Fruit fly (Drosophila melanogaster) whole organism, embryonic: ENCODE measurements around the gene bor.
A peak's percentile ranks its signal among the peaks of the same experiment; 100 is the strongest.

Experiments used
- Antp ChIP-seq: fragments of 200-800 bp; sonication (Bioruptor generic); optimal IDR thresholded peaks from 3 replicates; lab custom pipeline; 2016; ENCODE audit warnings: missing biosample characterization, missing genetic modification characterization
- CG11247 ChIP-seq: fragments of 200-800 bp; sonication (Bioruptor generic); IDR thresholded peaks from 2 replicates; pipeline ENCODE4 v1.3.6; 2022; ENCODE audit warnings: missing biosample characterization, missing genetic modification characterization
- CG13624 ChIP-seq: fragments of 200-800 bp; sonication (Bioruptor generic); optimal IDR thresholded peaks from 2 replicates; lab custom pipeline; 2016; ENCODE audit warnings: missing biosample characterization, missing genetic modification characterization
- CG15479 ChIP-seq: fragments of 200-800 bp; sonication (Bioruptor generic); optimal IDR thresholded peaks from 3 replicates; lab custom pipeline; 2019; ENCODE audit warnings: missing biosample characterization, mild to moderate bottlenecking, missing genetic modification characterization, moderate library complexity
- CG15601 ChIP-seq: fragments of 200-800 bp; sonication (Bioruptor generic); optimal IDR thresholded peaks from 3 replicates; lab custom pipeline; 2019; ENCODE audit warnings: missing biosample characterization, mild to moderate bottlenecking, missing genetic modification characterization, moderate library complexity
- CG1602 ChIP-seq: fragments of 200-800 bp; sonication (Bioruptor generic); optimal IDR thresholded peaks from 3 replicates; lab custom pipeline; 2016; ENCODE audit warnings: missing biosample characterization, missing genetic modification characterization
- CG2129 ChIP-seq: fragments of 200-800 bp; sonication (Bioruptor generic); IDR thresholded peaks from 2 replicates; pipeline ENCODE4 v1.3.6; 2022; ENCODE audit warnings: missing biosample characterization, missing genetic modification characterization; ENCODE audit not compliant: partially characterized antibody
- CG2875 ChIP-seq: fragments of 200-800 bp; sonication (Bioruptor generic); optimal IDR thresholded peaks from 2 replicates; lab custom pipeline; 2017; ENCODE audit warnings: missing biosample characterization, mild to moderate bottlenecking, missing genetic modification characterization, missing genetic modification reagents
- CG33557 ChIP-seq: fragments of 200-800 bp; sonication (Bioruptor generic); optimal IDR thresholded peaks from 2 replicates; lab custom pipeline; 2019; ENCODE audit warnings: missing biosample characterization, mild to moderate bottlenecking, missing genetic modification characterization, moderate library complexity
- CG3726 ChIP-seq: fragments of 200-800 bp; sonication (Bioruptor generic); IDR thresholded peaks from 3 replicates; pipeline ENCODE4, ENCODE4 v1.3.6; 2022; ENCODE audit warnings: missing biosample characterization, missing genetic modification characterization
- CG4404 ChIP-seq: fragments of 200-800 bp; sonication (Bioruptor generic); IDR thresholded peaks from 2 replicates; pipeline ENCODE4 v1.3.6; 2022; ENCODE audit warnings: missing biosample characterization, missing genetic modification characterization
- CG4820 ChIP-seq: fragments of 200-800 bp; sonication (Bioruptor generic); optimal IDR thresholded peaks from 3 replicates; lab custom pipeline; 2016; ENCODE audit warnings: missing biosample characterization, missing genetic modification characterization
- CG5245 ChIP-seq: fragments of 200-800 bp; sonication (Bioruptor generic); optimal IDR thresholded peaks from 3 replicates; lab custom pipeline; 2016; ENCODE audit warnings: missing biosample characterization, missing genetic modification characterization
- CG6175 ChIP-seq: fragments of 200-800 bp; sonication (Bioruptor generic); IDR thresholded peaks from 3 replicates; pipeline ENCODE4 v1.3.6; 2022; ENCODE audit warnings: missing biosample characterization, missing genetic modification characterization
- CG6683 ChIP-seq: fragments of 200-800 bp; sonication (Bioruptor generic); optimal IDR thresholded peaks from 2 replicates; lab custom pipeline; 2017; ENCODE audit warnings: missing biosample characterization, mild to moderate bottlenecking, missing genetic modification characterization, missing genetic modification reagents
- CG7556 ChIP-seq: fragments of 200-800 bp; sonication (Bioruptor generic); optimal IDR thresholded peaks from 2 replicates; lab custom pipeline; 2017; ENCODE audit warnings: missing biosample characterization, mild to moderate bottlenecking, missing genetic modification characterization
- CG7963 ChIP-seq: fragments of 200-800 bp; sonication (Bioruptor generic); IDR thresholded peaks from 3 replicates; pipeline ENCODE4 v1.3.6; 2022; ENCODE audit warnings: missing biosample characterization, missing genetic modification characterization; ENCODE audit not compliant: partially characterized antibody
- CG8765 ChIP-seq: fragments of 200-800 bp; sonication (Bioruptor generic); IDR thresholded peaks from 2 replicates; pipeline ENCODE4 v1.3.6; 2022; ENCODE audit warnings: missing biosample characterization, missing genetic modification characterization
- CrebB ChIP-seq: fragments of 200-800 bp; sonication (Bioruptor generic); optimal IDR thresholded peaks from 3 replicates; lab custom pipeline; 2018; ENCODE audit warnings: missing biosample characterization, mild to moderate bottlenecking, missing genetic modification characterization
- D ChIP-seq, 2 experiments: fragments of 200-800 bp in 1 of 2; fragments of >200 bp in 1 of 2; sonication (Bioruptor generic) in 1 of 2; optimal IDR thresholded peaks; 2 replicates in 1 of 2; 3 replicates in 1 of 2; lab custom pipeline; 2017; ENCODE audit warnings: mild to moderate bottlenecking in 1 of 2, missing biosample characterization in 1 of 2, missing genetic modification characterization in 1 of 2, missing genetic modification reagents in 1 of 2
- Deaf1 ChIP-seq: fragments of 200-800 bp; optimal IDR thresholded peaks from 3 replicates; lab custom pipeline; 2019; ENCODE audit warnings: missing biosample characterization, mild to moderate bottlenecking, missing genetic modification characterization, moderate library complexity
- Doc2 ChIP-seq: fragments of 200-800 bp; sonication (Bioruptor generic); IDR thresholded peaks from 2 replicates; pipeline ENCODE4 v1.3.6; 2022; ENCODE audit warnings: missing biosample characterization, missing genetic modification characterization
- H15 ChIP-seq: fragments of 200-800 bp; sonication (Bioruptor generic); IDR thresholded peaks from 3 replicates; pipeline ENCODE4 v1.3.6; 2022; ENCODE audit warnings: missing biosample characterization, missing genetic modification characterization
- Hand ChIP-seq: fragments of 200-800 bp; sonication (Bioruptor generic); optimal IDR thresholded peaks from 2 replicates; lab custom pipeline; 2017; ENCODE audit warnings: mild to moderate bottlenecking, missing biosample characterization, missing genetic modification reagents, missing genetic modification characterization
- Oli ChIP-seq: fragments of 200-800 bp; sonication (Bioruptor generic); optimal IDR thresholded peaks from 2 replicates; lab custom pipeline; 2018; ENCODE audit warnings: missing biosample characterization, mild to moderate bottlenecking, missing genetic modification characterization, moderate library complexity
- ap ChIP-seq: fragments of 200-800 bp; sonication (Bioruptor generic); IDR thresholded peaks from 2 replicates; pipeline ENCODE4 v1.3.6; 2022; ENCODE audit warnings: missing biosample characterization, missing genetic modification characterization
- ato ChIP-seq: fragments of 200-800 bp; sonication (Bioruptor generic); IDR thresholded peaks from 2 replicates; pipeline ENCODE4 v1.3.6; 2022; ENCODE audit warnings: missing biosample characterization, missing genetic modification characterization; ENCODE audit not compliant: partially characterized antibody
- cato ChIP-seq: fragments of 200-800 bp; sonication (Bioruptor generic); optimal IDR thresholded peaks from 2 replicates; lab custom pipeline; 2016; ENCODE audit warnings: missing biosample characterization, missing genetic modification characterization, borderline replicate concordance
- ci ChIP-seq: fragments of 200-800 bp; sonication (Bioruptor generic); IDR thresholded peaks from 3 replicates; pipeline ENCODE4 v1.3.6; 2022; ENCODE audit warnings: missing biosample characterization, missing genetic modification characterization
- crol ChIP-seq: fragments of 200-800 bp; sonication (Bioruptor generic); IDR thresholded peaks from 2 replicates; pipeline ENCODE4 v1.3.6; 2022; ENCODE audit warnings: missing biosample characterization, missing genetic modification characterization
- cwo ChIP-seq: fragments of 200-800 bp; sonication (Bioruptor generic); optimal IDR thresholded peaks from 3 replicates; lab custom pipeline; 2017; ENCODE audit warnings: missing biosample characterization, missing genetic modification characterization, mild to moderate bottlenecking, moderate library complexity, missing genetic modification reagents
- dimm ChIP-seq: fragments of 200-800 bp; sonication (Bioruptor generic); IDR thresholded peaks from 2 replicates; pipeline ENCODE4 v1.3.6; 2022; ENCODE audit warnings: missing biosample characterization, missing genetic modification characterization
- dysf ChIP-seq: fragments of 200-800 bp; sonication (Bioruptor generic); IDR thresholded peaks from 3 replicates; pipeline ENCODE4 v1.3.6; 2022; ENCODE audit warnings: missing biosample characterization, missing genetic modification characterization
- eyg ChIP-seq: fragments of 200-800 bp; sonication (Bioruptor generic); optimal IDR thresholded peaks from 3 replicates; lab custom pipeline; 2016; ENCODE audit warnings: missing biosample characterization, missing genetic modification characterization
- h ChIP-seq: fragments of >200 bp; optimal IDR thresholded peaks from 2 replicates; lab custom pipeline; 2017
- hkb ChIP-seq, 2 experiments: fragments of 200-800 bp in 1 of 2; fragments of >200 bp in 1 of 2; sonication (Bioruptor generic) in 1 of 2; IDR thresholded peaks in 1 of 2; optimal IDR thresholded peaks in 1 of 2; 2 replicates each; pipeline versions ENCODE4 v1.3.6 to Lab custom; 2017 to 2022; ENCODE audit warnings: missing biosample characterization in 1 of 2, missing genetic modification characterization in 1 of 2
- hth ChIP-seq: fragments of >200 bp; optimal IDR thresholded peaks from 2 replicates; lab custom pipeline; 2017; ENCODE audit warnings: inconsistent platforms
- pan ChIP-seq, 4 experiments: fragments of >200 bp in 3 of 4; fragments of 200-800 bp in 1 of 4; sonication (Bioruptor generic) in 1 of 4; optimal IDR thresholded peaks in 3 of 4; IDR thresholded peaks in 1 of 4; 2 replicates each; pipeline versions ENCODE4 v1.3.6 to Lab custom; 2017 to 2022; ENCODE audit warnings: missing biosample characterization in 2 of 4, missing genetic modification characterization in 2 of 4, mixed read lengths in 1 of 4
- peb ChIP-seq: fragments of 200-800 bp; sonication (Bioruptor generic); IDR thresholded peaks from 2 replicates; pipeline ENCODE4 v1.3.6; 2022; ENCODE audit warnings: missing biosample characterization, missing genetic modification characterization
- pho ChIP-seq: fragments of 200-800 bp; sonication (Bioruptor generic); optimal IDR thresholded peaks from 2 replicates; lab custom pipeline; 2016; ENCODE audit warnings: missing biosample characterization, missing genetic modification characterization
- pros ChIP-seq: fragments of 200-800 bp; sonication (Bioruptor generic); optimal IDR thresholded peaks from 3 replicates; lab custom pipeline; 2019; ENCODE audit warnings: missing biosample characterization, mild to moderate bottlenecking, missing genetic modification characterization, moderate library complexity
- psq ChIP-seq: fragments of 200-800 bp; sonication (Bioruptor generic); optimal IDR thresholded peaks from 2 replicates; lab custom pipeline; 2017; ENCODE audit warnings: missing biosample characterization, missing genetic modification characterization
- rib ChIP-seq: fragments of 200-800 bp; sonication (Bioruptor generic); IDR thresholded peaks from 2 replicates; pipeline ENCODE4 v1.3.6; 2022; ENCODE audit warnings: missing biosample characterization, missing genetic modification characterization
- shn ChIP-seq: fragments of 200-800 bp; sonication (Bioruptor generic); optimal IDR thresholded peaks from 3 replicates; lab custom pipeline; 2016; ENCODE audit warnings: missing biosample characterization, missing genetic modification characterization
- sug ChIP-seq: fragments of 200-800 bp; optimal IDR thresholded peaks from 2 replicates; lab custom pipeline; 2019; ENCODE audit warnings: missing biosample characterization, mild to moderate bottlenecking, missing genetic modification characterization, moderate library complexity
- trh ChIP-seq: fragments of 200-800 bp; sonication (Bioruptor generic); optimal IDR thresholded peaks from 2 replicates; lab custom pipeline; 2016; ENCODE audit warnings: missing biosample characterization, missing genetic modification characterization
- zen2 ChIP-seq: fragments of 200-800 bp; sonication (Bioruptor generic); IDR thresholded peaks from 3 replicates; pipeline ENCODE4 v1.3.6; 2022; ENCODE audit warnings: missing biosample characterization, missing genetic modification characterization; ENCODE audit not compliant: partially characterized antibody

bor gene

dm6 chr3R:16221359-16222299 lies 42.3 kb downstream of the bor start (continued):
- TF ChIP-seq hkb (optimal IDR thresholded peaks at IDR 0.05; lab: Kevin White, UChicago) = no peak
- TF ChIP-seq hkb (GFP tag; IDR thresholded peaks at IDR 0.05; lab: Robert Waterston, UW) = no peak
- TF ChIP-seq pho = no peak
- peak; percentile 88 for TF ChIP-seq CG2875 (GFP tag; lab: Kevin White, UChicago)
- peak; percentile 53; the same call in 1 of the 2 replicates for TF ChIP-seq CG11247 (GFP tag; lab: Robert Waterston, UW)
- no peak for TF ChIP-seq Doc2
- TF ChIP-seq ap (GFP tag; lab: Robert Waterston, UW) = peak; percentile 64
- TF ChIP-seq pros (GFP tag; lab: Kevin White, UChicago) = peak; percentile 19
- TF ChIP-seq CG33557 (GFP tag; lab: Kevin White, UChicago) = peak; percentile 94
- TF ChIP-seq CG6683 (GFP tag; lab: Kevin White, UChicago) = peak; percentile 81
- TF ChIP-seq shn = no peak
- peak; percentile 61; the same call in 2 of the 3 replicates for TF ChIP-seq ci (GFP tag; lab: Robert Waterston, UW)
- peak; percentile 76; the same call in 2 of the 3 replicates for TF ChIP-seq dysf (GFP tag; lab: Robert Waterston, UW)
- no peak for TF ChIP-seq pan (optimal IDR thresholded peaks at IDR 0.05; lab: Kevin White, UChicago)
- peak in 1 of 2 experiments; percentile 72 for TF ChIP-seq pan (GFP tag; optimal IDR thresholded peaks at IDR 0.05 in 1 of 2, IDR thresholded peaks at IDR 0.05 in 1 of 2)
- no peak for TF ChIP-seq CrebB (tag; lab: Kevin White, UChicago)
- TF ChIP-seq hth (lab: Kevin White, UChicago) = no peak
- peak; percentile 79; the same call in 1 of the 2 replicates for TF ChIP-seq crol
- TF ChIP-seq D (optimal IDR thresholded peaks at IDR 0.05; lab: Kevin White, UChicago) = no peak
- peak; percentile 95 for TF ChIP-seq D (GFP tag; optimal IDR thresholded peaks at IDR 0.05; lab: Kevin White, UChicago)
- no peak for TF ChIP-seq Antp (GFP tag; lab: Kevin White, UChicago)
- TF ChIP-seq CG7556 (GFP tag; lab: Kevin White, UChicago) = peak; percentile 99
- peak; percentile 98 for TF ChIP-seq Oli (tag; lab: Kevin White, UChicago)
- TF ChIP-seq CG3726 = peak; percentile 52; the same call in 2 of the 3 replicates
- peak; percentile 18; the same call in 1 of the 3 replicates for TF ChIP-seq CG6175 (GFP tag; lab: Robert Waterston, UW)
- no peak for TF ChIP-seq CG13624 (GFP tag; lab: Kevin White, UChicago)
- TF ChIP-seq Hand = peak; percentile 81
- TF ChIP-seq CG4404 (GFP tag; lab: Robert Waterston, UW) = peak; percentile 69
- TF ChIP-seq CG5245 (GFP tag; lab: Kevin White, UChicago) = peak; percentile 73
- peak; percentile 71 for TF ChIP-seq psq
- TF ChIP-seq rib = no peak
- no peak for TF ChIP-seq h (lab: Kevin White, UChicago)
- TF ChIP-seq sug (tag; lab: Kevin White, UChicago) = peak; percentile 90
- TF ChIP-seq eyg (GFP tag; lab: Kevin White, UChicago) = peak; percentile 9
- TF ChIP-seq CG4820 (GFP tag; lab: Kevin White, UChicago) = peak; percentile 80
- TF ChIP-seq zen2 (GFP tag; lab: Robert Waterston, UW) = no peak
- TF ChIP-seq cato = peak; percentile 92
- peak; percentile 40; the same call in 1 of the 2 replicates for TF ChIP-seq CG8765 (GFP tag; lab: Robert Waterston, UW)
- TF ChIP-seq H15 (GFP tag; lab: Robert Waterston, UW) = peak; percentile 80
- peak; percentile 92 for TF ChIP-seq CG1602
- peak; percentile 91 for TF ChIP-seq CG15601
- TF ChIP-seq trh (GFP tag; lab: Kevin White, UChicago) = peak; percentile 70
- peak; percentile 63; the same call in 1 of the 2 replicates for TF ChIP-seq dimm
- TF ChIP-seq ato = no peak
- TF ChIP-seq CG2129 = no peak
- TF ChIP-seq Deaf1 = peak; percentile 78
- TF ChIP-seq CG7963 (GFP tag; lab: Robert Waterston, UW) = no peak
- TF ChIP-seq cwo (GFP tag; lab: Kevin White, UChicago) = peak; percentile 57
- no peak; the same call in 1 of the 2 replicates for TF ChIP-seq peb
- TF ChIP-seq CG15479 = peak; percentile 41
